Worm (Caenorhabditis elegans) whole organism, L4 larva: ENCODE results near the gene srz-63.

ENCODE experiments used
- D1046.2 ChIP-seq: fragments of 200-800 bp; sonication (Bioruptor generic); IDR thresholded peaks from 2 replicates; pipeline ENCODE4 v1.3.6; 2022; ENCODE audit warnings: missing genetic modification characterization, missing compliant biosample characterization
- F10B5.3 ChIP-seq: sonication (generic microtip); optimal IDR thresholded peaks from 2 replicates; lab custom pipeline; 2016; ENCODE audit warnings: mild to moderate bottlenecking, missing genetic modification characterization, missing compliant biosample characterization
- F26F4.8 ChIP-seq: fragments of 200-800 bp; sonication (Bioruptor generic); conservative IDR thresholded peaks from 2 replicates; pipeline ENCODE4 v1.3.6; 2022; ENCODE audit warnings: missing genetic modification characterization, missing compliant biosample characterization
- F37D6.2 ChIP-seq: sonication (generic microtip); optimal IDR thresholded peaks from 2 replicates; lab custom pipeline; 2016; ENCODE audit warnings: mild to moderate bottlenecking, missing genetic modification characterization, missing compliant biosample characterization
- F44E2.7 ChIP-seq: fragments of 200-800 bp; sonication (Bioruptor generic); IDR thresholded peaks from 2 replicates; pipeline ENCODE4 v2.1.2; 2022; ENCODE audit warnings: missing genetic modification characterization, missing compliant biosample characterization
- F49E8.2 ChIP-seq: sonication (generic microtip); optimal IDR thresholded peaks from 2 replicates; lab custom pipeline; 2016; ENCODE audit warnings: missing compliant biosample characterization, mild to moderate bottlenecking, missing genetic modification characterization, borderline replicate concordance
- T20F7.1 ChIP-seq: fragments of 200-800 bp; sonication (Bioruptor generic); optimal IDR thresholded peaks from 2 replicates; lab custom pipeline; 2018; ENCODE audit warnings: mild to moderate bottlenecking, missing genetic modification characterization, missing compliant biosample characterization
- Y48G9A.11 ChIP-seq: fragments of 200-800 bp; sonication (Bioruptor generic); IDR thresholded peaks from 2 replicates; pipeline ENCODE4 v1.3.6; 2022; ENCODE audit warnings: missing genetic modification reagents, missing genetic modification characterization, missing compliant biosample characterization
- aha-1 ChIP-seq: fragments of 150-350 bp; peaks from one replicate; lab custom pipeline; 2014; ENCODE audit warnings: missing biosample characterization, missing genetic modification characterization
- aly-2 ChIP-seq: sonication (generic microtip); optimal IDR thresholded peaks from 2 replicates; lab custom pipeline; 2018; ENCODE audit warnings: missing biosample characterization, missing genetic modification characterization
- ceh-20 ChIP-seq: fragments of 200-800 bp; sonication (Bioruptor generic); IDR thresholded peaks from 2 replicates; pipeline ENCODE4 v1.3.6; 2022; ENCODE audit warnings: missing genetic modification reagents, missing genetic modification characterization, missing compliant biosample characterization
- ceh-28 ChIP-seq: fragments of 150-350 bp; optimal IDR thresholded peaks from 2 replicates; lab custom pipeline; 2014; ENCODE audit warnings: missing biosample characterization, missing genetic modification reagents, missing genetic modification characterization
- ceh-32 ChIP-seq: sonication (generic microtip); optimal IDR thresholded peaks from 2 replicates; lab custom pipeline; 2016; ENCODE audit warnings: mild to moderate bottlenecking, missing genetic modification characterization, missing compliant biosample characterization; ENCODE audit not compliant: poor library complexity
- ces-1 ChIP-seq: fragments of 150-350 bp; sonication (generic microtip); optimal IDR thresholded peaks from 4 replicates; lab custom pipeline; 2014; ENCODE audit warnings: missing biosample characterization, missing genetic modification reagents, missing genetic modification characterization
- cey-2 ChIP-seq: sonication (generic microtip); optimal IDR thresholded peaks from 3 replicates; lab custom pipeline; 2017; ENCODE audit warnings: missing genetic modification characterization, mild to moderate bottlenecking, missing compliant biosample characterization, antibody characterized with exemption, borderline replicate concordance; ENCODE audit not compliant: insufficient read depth
- daf-16 ChIP-seq, 3 experiments: sonication (generic microtip); optimal IDR thresholded peaks; 2 replicates each; lab custom pipeline; 2016 to 2017; ENCODE audit warnings: missing genetic modification characterization in 3 of 3, missing genetic modification reagents in 3 of 3, mild to moderate bottlenecking in 2 of 3, missing compliant biosample characterization in 2 of 3, missing biosample characterization in 1 of 3, moderate library complexity in 1 of 3
- dmd-6 ChIP-seq: fragments of 200-800 bp; sonication (Bioruptor generic); IDR thresholded peaks from 2 replicates; pipeline ENCODE4 v1.3.6; 2022; ENCODE audit warnings: missing genetic modification reagents, missing genetic modification characterization, missing compliant biosample characterization
- dmd-8 ChIP-seq: fragments of 200-800 bp; sonication (Bioruptor generic); IDR thresholded peaks from 2 replicates; pipeline ENCODE4 v1.3.6; 2022; ENCODE audit warnings: missing genetic modification characterization, missing compliant biosample characterization
- dmd-9 ChIP-seq: fragments of 200-800 bp; sonication (Bioruptor generic); IDR thresholded peaks from 2 replicates; pipeline ENCODE4 v1.3.6; 2022; ENCODE audit warnings: missing genetic modification reagents, missing genetic modification characterization, missing compliant biosample characterization
- fkh-10 ChIP-seq: fragments of 150-350 bp; optimal IDR thresholded peaks from 2 replicates; lab custom pipeline; 2014; ENCODE audit warnings: missing biosample characterization, missing genetic modification reagents, missing genetic modification characterization
- hlh-11 ChIP-seq: fragments of 200-800 bp; sonication (Bioruptor generic); optimal IDR thresholded peaks from 2 replicates; lab custom pipeline; 2018; ENCODE audit warnings: mild to moderate bottlenecking, missing genetic modification characterization, missing compliant biosample characterization
- jun-1 ChIP-seq: fragments of 150-350 bp; optimal IDR thresholded peaks from 2 replicates; lab custom pipeline; 2014; ENCODE audit warnings: missing biosample characterization, missing genetic modification reagents, missing genetic modification characterization
- lin-13 ChIP-seq: fragments of 150-350 bp; optimal IDR thresholded peaks from 2 replicates; lab custom pipeline; 2014; ENCODE audit warnings: missing biosample characterization, missing genetic modification reagents, missing genetic modification characterization
- lin-38 ChIP-seq: fragments of 200-800 bp; sonication (Bioruptor generic); IDR thresholded peaks from 2 replicates; pipeline ENCODE4 v1.3.6; 2022; ENCODE audit warnings: missing genetic modification reagents, missing genetic modification characterization, missing compliant biosample characterization
- lsy-2 ChIP-seq, 2 experiments: fragments of 150-350 bp in 1 of 2; sonication (generic microtip) in 1 of 2; optimal IDR thresholded peaks; 2 replicates each; lab custom pipeline; 2014 to 2017; ENCODE audit warnings: missing biosample characterization in 2 of 2, missing genetic modification characterization in 2 of 2
- mes-2 ChIP-seq: sonication (generic microtip); optimal IDR thresholded peaks from 2 replicates; lab custom pipeline; 2016; ENCODE audit warnings: missing genotype, mild to moderate bottlenecking, missing genetic modification characterization, missing compliant biosample characterization; ENCODE audit not compliant: poor library complexity, severe bottlenecking
- mxl-3 ChIP-seq: fragments of 200-800 bp; sonication (Bioruptor generic); optimal IDR thresholded peaks from 2 replicates; lab custom pipeline; 2018; ENCODE audit warnings: mild to moderate bottlenecking, missing genetic modification characterization, missing compliant biosample characterization
- nhr-102 ChIP-seq: sonication (generic microtip); optimal IDR thresholded peaks from 2 replicates; lab custom pipeline; 2016; ENCODE audit warnings: mild to moderate bottlenecking, missing genetic modification characterization, moderate library complexity, missing compliant biosample characterization
- nhr-237 ChIP-seq: sonication (generic microtip); optimal IDR thresholded peaks from 2 replicates; lab custom pipeline; 2017; ENCODE audit warnings: missing biosample characterization, missing genetic modification characterization
- nhr-76 ChIP-seq: fragments of 150-350 bp; optimal IDR thresholded peaks from 2 replicates; lab custom pipeline; 2014; ENCODE audit warnings: missing biosample characterization, missing genetic modification characterization
- pha-4 ChIP-seq, 2 experiments: fragments of 150-350 bp in 1 of 2; fragments of 200-800 bp in 1 of 2; sonication (Bioruptor generic) in 1 of 2; IDR thresholded peaks in 1 of 2; optimal IDR thresholded peaks in 1 of 2; 2 replicates each; pipeline versions ENCODE4 v1.3.6 to Lab custom; 2014 to 2022; ENCODE audit warnings: missing genetic modification characterization in 2 of 2, missing genetic modification reagents in 2 of 2, missing biosample characterization in 1 of 2, missing compliant biosample characterization in 1 of 2
- pqm-1 ChIP-seq: sonication (generic microtip); optimal IDR thresholded peaks from 2 replicates; lab custom pipeline; 2017; ENCODE audit warnings: missing biosample characterization, missing genetic modification characterization
- rbr-2 ChIP-seq: sonication (generic microtip); optimal IDR thresholded peaks from 2 replicates; lab custom pipeline; 2016; ENCODE audit warnings: missing genotype, missing genetic modification characterization, missing compliant biosample characterization
- sdz-12 ChIP-seq: fragments of 200-800 bp; sonication (Bioruptor generic); optimal IDR thresholded peaks from 2 replicates; lab custom pipeline; 2018; ENCODE audit warnings: mild to moderate bottlenecking, missing genetic modification characterization, missing compliant biosample characterization
- snpc-4 ChIP-seq: fragments of 150-350 bp; optimal IDR thresholded peaks from 2 replicates; lab custom pipeline; 2014; ENCODE audit warnings: missing biosample characterization, missing genetic modification characterization
- unc-62 ChIP-seq, 3 experiments: fragments of 150-350 bp in 1 of 3; sonication (generic microtip); optimal IDR thresholded peaks in 2 of 3; peaks in 1 of 3; 1 replicate in 1 of 3; 2 replicates in 2 of 3; lab custom pipeline; 2014 to 2017; ENCODE audit warnings: missing biosample characterization in 3 of 3, missing genetic modification characterization in 3 of 3, missing genetic modification reagents in 3 of 3, missing genotype in 1 of 3
- zip-11 ChIP-seq: fragments of 200-800 bp; sonication (Bioruptor generic); IDR thresholded peaks from 2 replicates; pipeline ENCODE4 v1.3.6; 2022; ENCODE audit warnings: missing genetic modification characterization, missing compliant biosample characterization
- zip-2 ChIP-seq: fragments of 150-350 bp; optimal IDR thresholded peaks from 2 replicates; lab custom pipeline; 2014; ENCODE audit warnings: missing biosample characterization, missing genetic modification characterization
- ztf-11 ChIP-seq: fragments of 150-350 bp; optimal IDR thresholded peaks from 2 replicates; lab custom pipeline; 2014; ENCODE audit warnings: missing biosample characterization, missing genetic modification characterization

srz-63 gene

DNA sequence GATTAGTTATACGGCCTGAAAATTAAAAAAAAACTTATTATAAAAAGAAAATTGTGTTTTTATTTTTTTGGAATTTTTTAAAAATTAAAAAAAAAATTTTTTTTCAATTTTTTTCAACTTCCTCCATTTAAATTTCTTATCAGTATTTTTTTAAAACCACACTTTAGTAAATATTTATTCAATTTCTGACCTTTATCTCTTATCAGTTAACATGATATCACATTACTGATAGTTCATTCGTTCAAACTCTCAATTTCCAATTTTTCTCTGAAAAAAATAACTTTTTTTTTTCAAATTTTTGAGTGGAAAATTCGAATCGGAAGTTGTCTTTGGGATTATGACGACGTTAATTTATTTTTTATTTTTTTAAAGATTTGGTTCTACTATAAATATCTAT, 19.2 kb downstream of the srz-63 start:
- TF ChIP-seq daf-16 (GFP tag; optimal IDR thresholded peaks at IDR 0.05; lab: Kevin White, UChicago) (no peak), daf-16 (tag; optimal IDR thresholded peaks at IDR 0.05; lab: Kevin White, UChicago) (peak; percentile 89), pqm-1 (tag; lab: Kevin White, UChicago) (peak; percentile 10), dmd-6 (GFP tag; lab: Robert Waterston, UW) (peak; percentile 43; the same call in 1 of the 2 replicates), pha-4 (GFP tag; IDR thresholded peaks at IDR 0.05; lab: Robert Waterston, UW) (no peak), pha-4 (tag; optimal IDR thresholded peaks at IDR 0.05; lab: Kevin White, UChicago) (no peak)

DNA sequence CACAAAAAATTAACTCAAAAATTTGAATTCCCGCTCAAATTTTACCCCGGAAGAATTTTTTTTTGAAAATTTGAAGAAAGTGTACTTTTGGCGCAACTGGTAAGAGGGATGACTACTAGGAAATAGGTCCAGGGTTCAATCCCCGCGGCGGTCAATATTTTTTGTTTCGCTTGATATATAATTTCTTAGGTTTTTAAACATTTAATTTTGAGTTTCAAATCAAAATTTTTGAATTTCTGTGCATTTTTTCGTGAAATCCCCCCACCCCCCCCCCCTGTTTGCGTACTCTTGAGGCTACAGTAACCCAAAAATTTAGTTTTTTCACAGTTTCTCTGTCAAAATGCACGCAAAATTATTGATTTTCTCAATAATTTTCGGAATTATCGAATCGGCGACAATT, 19.7 kb downstream of the srz-63 start, which contains the start of gene Y57G7A.1:
Gene Y57G7A.1, plus strand, starts transcription at position 301 of the 400 bp plus-strand sequence.
- no peak for TF ChIP-seq D1046.2 (GFP tag; lab: Robert Waterston, UW)
- TF ChIP-seq lin-13 (GFP tag; lab: Kevin White, UChicago), result no peak
- TF ChIP-seq F44E2.7 (GFP tag; lab: Robert Waterston, UW), result no peak
- TF ChIP-seq fkh-10 (GFP tag; lab: Kevin White, UChicago), result no peak
- no peak for TF ChIP-seq zip-11 (GFP tag; lab: Robert Waterston, UW)
- no peak for TF ChIP-seq nhr-102 (tag; lab: Kevin White, UChicago)
- no peak for TF ChIP-seq ces-1 (GFP tag; lab: Kevin White, UChicago)
- TF ChIP-seq sdz-12, result no peak
- no peak for TF ChIP-seq cey-2 (tag; lab: Kevin White, UChicago)
- TF ChIP-seq jun-1, result no peak
- no peak for TF ChIP-seq snpc-4
- no peak for TF ChIP-seq zip-2 (tag; lab: Kevin White, UChicago)
- no peak for TF ChIP-seq dmd-8 (GFP tag; lab: Robert Waterston, UW)

DNA sequence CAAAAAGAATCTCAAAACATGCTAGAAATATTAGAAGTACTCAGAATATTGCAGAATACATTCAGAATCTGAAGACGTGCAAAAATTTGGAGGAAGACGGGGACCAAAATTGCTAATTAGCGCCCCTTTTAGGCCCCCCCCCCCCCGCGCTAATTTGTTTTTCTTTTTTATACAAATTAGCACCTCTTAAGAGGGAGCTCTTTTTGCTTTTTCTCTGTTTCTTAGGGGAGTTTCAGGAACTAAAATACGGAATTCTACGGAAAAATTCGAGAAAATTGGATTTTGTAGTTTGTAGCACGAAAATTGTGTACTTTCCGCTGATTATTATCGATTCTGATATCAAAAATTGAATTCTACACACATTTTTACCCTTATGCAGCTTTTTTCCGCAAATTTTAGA, 23.1 kb downstream of the srz-63 start, which contains the start of gene glb-31:
Gene glb-31, minus strand, starts transcription at position 101 of the 400 bp plus-strand sequence.
- no peak for TF ChIP-seq T20F7.1 (GFP tag; lab: Kevin White, UChicago)

DNA sequence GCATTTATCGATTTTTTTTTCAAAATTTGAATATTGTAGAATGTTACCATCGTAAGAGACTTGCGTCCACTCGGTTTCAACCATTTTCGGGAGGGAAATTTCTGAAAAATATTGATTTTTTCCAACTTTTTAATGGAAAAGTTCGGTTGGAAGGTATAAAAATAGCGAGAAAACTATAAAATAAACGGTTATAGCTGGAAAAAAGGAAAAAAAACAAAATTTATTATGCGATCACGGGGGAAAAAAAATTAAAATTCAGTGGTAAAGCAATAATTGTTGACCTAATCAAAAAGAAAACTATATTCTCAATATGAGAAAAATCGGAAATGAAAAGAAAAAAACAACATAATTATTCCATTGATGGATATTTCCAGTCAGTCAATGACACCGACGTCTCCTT, 27.6 kb downstream of the srz-63 start, which contains the start of gene emc-2:
Gene emc-2, minus strand, starts transcription at position 101 of the 400 bp plus-strand sequence.
- TF ChIP-seq sdz-12, result no peak
- TF ChIP-seq mxl-3, result no peak
- no peak for TF ChIP-seq dmd-9 (GFP tag; lab: Robert Waterston, UW)
- TF ChIP-seq F26F4.8 (GFP tag; lab: Robert Waterston, UW), result no peak
- TF ChIP-seq ceh-28 (tag; lab: Kevin White, UChicago), result peak; percentile 9
- TF ChIP-seq aly-2 (tag; lab: Kevin White, UChicago), result no peak
- TF ChIP-seq mes-2 (tag; lab: Kevin White, UChicago), result no peak
- TF ChIP-seq unc-62 (GFP tag; optimal IDR thresholded peaks at IDR 0.05 in 1 of 2; lab: Kevin White, UChicago), result peak in 1 of 2 experiments; percentile 25
- TF ChIP-seq unc-62 (tag; optimal IDR thresholded peaks at IDR 0.05; lab: Kevin White, UChicago), result no peak

DNA sequence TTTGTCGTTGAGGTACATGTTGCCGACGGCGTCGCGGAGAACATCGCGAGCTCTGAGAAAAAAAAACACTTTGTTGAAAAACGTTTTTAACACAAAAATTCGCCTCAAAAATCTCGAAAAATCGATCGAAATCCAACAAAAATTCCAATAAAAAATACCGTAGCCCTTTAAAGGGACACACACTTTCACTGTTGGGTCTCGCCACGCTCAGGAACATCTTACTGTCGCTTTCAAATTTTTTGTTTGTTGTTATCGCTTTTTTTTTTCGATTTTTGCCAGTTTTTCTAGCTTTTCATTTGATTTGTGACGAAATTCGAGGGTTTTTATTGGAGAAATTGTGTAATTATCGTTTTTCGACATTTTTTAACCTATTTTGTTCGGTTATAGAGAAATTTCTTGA, 28.1 kb downstream of the srz-63 start:
- TF ChIP-seq F37D6.2 (tag; lab: Kevin White, UChicago) (no peak), nhr-76 (tag; lab: Kevin White, UChicago) (no peak), Y48G9A.11 (GFP tag; lab: Robert Waterston, UW) (peak; percentile 26; the same call in 1 of the 2 replicates), F49E8.2 (tag; lab: Kevin White, UChicago) (peak; percentile 51), ceh-32 (tag; lab: Kevin White, UChicago) (no peak), lsy-2 (tag; optimal IDR thresholded peaks at IDR 0.05; lab: Kevin White, UChicago) (peak in 1 of 2 experiments; percentile 29), hlh-11 (tag; lab: Kevin White, UChicago) (no peak), lin-38 (GFP tag; lab: Robert Waterston, UW) (peak; percentile 47), rbr-2 (tag; lab: Kevin White, UChicago) (no peak), ceh-20 (GFP tag; lab: Robert Waterston, UW) (no peak), F10B5.3 (tag; lab: Kevin White, UChicago) (no peak), nhr-237 (tag; lab: Kevin White, UChicago) (no peak), aha-1 (tag; lab: Kevin White, UChicago) (peak; percentile 38), ztf-11 (tag; lab: Kevin White, UChicago) (no peak)
